Fruit fly (Drosophila melanogaster): ENCODE data around the gene Uxs.

DNA sequence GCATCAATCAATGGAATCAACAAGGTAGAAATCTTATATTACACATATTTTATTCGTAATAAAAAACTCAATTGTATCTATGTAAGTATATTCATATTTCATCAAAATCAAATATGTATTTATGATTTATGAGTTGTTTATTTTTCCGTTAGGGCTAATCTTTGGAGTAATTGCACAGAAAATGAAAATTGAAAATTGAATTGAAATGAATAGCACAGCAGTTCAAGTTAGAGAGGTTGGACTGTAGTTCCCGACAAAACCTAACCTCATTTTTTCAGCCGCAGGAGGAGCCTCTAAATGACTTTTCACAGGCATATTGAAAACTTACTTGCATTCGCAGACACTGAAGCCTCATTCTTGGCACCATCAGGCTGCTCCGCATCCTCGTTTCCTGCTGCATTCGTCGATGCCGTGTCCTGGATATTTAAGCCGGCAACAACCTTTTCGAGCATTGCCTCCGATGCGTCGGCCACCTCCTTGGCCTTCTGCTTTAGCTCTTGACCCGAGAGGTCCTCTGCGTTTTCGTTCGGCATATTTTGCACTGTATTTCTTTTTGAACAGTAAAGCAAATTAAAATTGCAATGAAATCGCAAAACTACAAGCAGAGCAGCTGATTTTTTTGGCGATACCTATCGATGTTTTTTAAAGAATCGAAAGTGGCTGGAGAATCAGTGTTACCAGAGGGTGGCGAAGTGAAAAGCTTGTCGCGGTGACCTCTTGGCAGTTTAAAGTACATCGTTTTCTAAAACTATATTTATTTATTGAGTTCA lies 2.7 kb upstream of the Uxs start, which contains the start of gene Nmt:
- TF ChIP-seq psq (optimal IDR thresholded peaks at IDR 0.05) (no peak), h (optimal IDR thresholded peaks at IDR 0.05) (no peak)

All from Kc167 (cell line).